Worm (Caenorhabditis elegans): ENCODE results near the gene Y73F8A.12.

Gene Y73F8A.12

DNA sequence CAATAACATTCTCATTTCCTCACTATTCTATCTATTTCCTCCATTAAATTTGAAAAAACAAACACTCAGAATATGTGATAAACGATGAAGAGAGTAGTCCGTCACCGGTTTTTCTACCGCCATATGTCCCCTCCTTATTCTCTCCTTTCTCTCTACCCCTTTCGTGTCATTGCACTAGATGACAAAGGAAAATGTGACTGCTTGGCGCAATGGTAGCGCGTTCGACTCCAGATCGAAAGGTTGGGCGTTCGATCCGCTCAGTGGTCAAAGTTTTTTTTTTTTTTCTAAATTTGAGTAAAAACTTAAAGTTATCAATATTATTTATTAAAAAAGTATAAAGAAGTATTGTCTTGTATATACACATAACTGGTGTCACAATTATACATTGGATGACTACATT lies 22.0 kb downstream of the Y73F8A.12 start (continued):
- TF ChIP-seq Y79H2A.3 (GFP tag; conservative IDR thresholded peaks at IDR 0.05) (no peak), snpc-4 (GFP tag; optimal IDR thresholded peaks at IDR 0.05) (peak; percentile 89), snpc-4 (tag; optimal IDR thresholded peaks at IDR 0.05) (peak; percentile 34 to 97 (median 92)), gei-17 (GFP tag; optimal IDR thresholded peaks at IDR 0.05) (no peak), ZK185.1 (tag; optimal IDR thresholded peaks at IDR 0.05; ENCODE audit: poor library complexity, severe bottlenecking) (peak; percentile 63), F37B4.10 (GFP tag; IDR thresholded peaks at IDR 0.05) (no peak), nfyb-1 (GFP tag; IDR thresholded peaks at IDR 0.05) (peak; percentile 71; the same call in 1 of the 2 replicates), tbp1 (GFP tag; optimal IDR thresholded peaks at IDR 0.05) (peak; percentile 98), F57A8.1 (GFP tag; optimal IDR thresholded peaks at IDR 0.05) (no peak), him-1 (tag; optimal IDR thresholded peaks at IDR 0.05) (peak; percentile 61), dpff-1 (tag; optimal IDR thresholded peaks at IDR 0.05) (no peak), lsl-1 (GFP tag; optimal IDR thresholded peaks at IDR 0.05) (no peak), lin-40 (tag; optimal IDR thresholded peaks at IDR 0.05) (no peak), somi-1 (GFP tag; optimal IDR thresholded peaks at IDR 0.05) (no peak), F23B12.7 (tag; optimal IDR thresholded peaks at IDR 0.05; ENCODE audit: insufficient read depth) (peak; percentile 78), egl-44 (GFP tag; IDR thresholded peaks at IDR 0.05) (no peak), die-1 (tag; optimal IDR thresholded peaks at IDR 0.05) (peak; percentile 74), akir-1 (GFP tag; optimal IDR thresholded peaks at IDR 0.05) (no peak), ceh-79 (tag; optimal IDR thresholded peaks at IDR 0.05) (no peak), F39B2.1 (GFP tag; IDR thresholded peaks at IDR 0.05) (no peak), snpc-1.3 (tag; optimal IDR thresholded peaks at IDR 0.05; ENCODE audit: insufficient read depth) (peak; percentile 75), ztf-25 (GFP tag; IDR thresholded peaks at IDR 0.05) (peak; percentile 76; the same call in 1 of the 2 replicates), attf-6 (GFP tag; IDR thresholded peaks at IDR 0.05) (peak; percentile 97), hrde-1 (tag; optimal IDR thresholded peaks at IDR 0.05; ENCODE audit: borderline replicate concordance) (no peak), aptf-3 (GFP tag; IDR thresholded peaks at IDR 0.05) (no peak), ztf-6 (GFP tag; IDR thresholded peaks at IDR 0.05) (no peak), cebp-2 (GFP tag; IDR thresholded peaks at IDR 0.05) (0 out of 2 replicates have a peak, but pooled peaks have one; percentile 60), nhr-120 (GFP tag; IDR thresholded peaks at IDR 0.05) (no peak), F33H1.4 (GFP tag; IDR thresholded peaks at IDR 0.05) (no peak), ceh-27 (GFP tag; optimal IDR thresholded peaks at IDR 0.05) (no peak), lsy-27 (tag; optimal IDR thresholded peaks at IDR 0.05; ENCODE audit: borderline replicate concordance, insufficient read depth) (peak; percentile 42), zim-3 (tag; optimal IDR thresholded peaks at IDR 0.05) (no peak), lin-35 (GFP tag; optimal IDR thresholded peaks at IDR 0.05) (no peak), T26A5.8 (tag; optimal IDR thresholded peaks at IDR 0.05) (no peak), Y53F4B.3 (GFP tag; IDR thresholded peaks at IDR 0.05) (0 out of 2 replicates have a peak, but pooled peaks have one; percentile 11), rpc-1 (optimal IDR thresholded peaks at IDR 0.05) (peak; percentile 75), rpc-1 (tag; optimal IDR thresholded peaks at IDR 0.05) (peak; percentile 88), Y56A3A.18 (GFP tag; IDR thresholded peaks at IDR 0.05) (no peak), bed-2 (GFP tag; IDR thresholded peaks at IDR 0.05) (no peak), B0035.1 (tag; optimal IDR thresholded peaks at IDR 0.05) (no peak)

ce11 chrIV:15283617-15284016 lies 27.9 kb downstream of the Y73F8A.12 start:
- no peak for TF ChIP-seq dpl-1 (GFP tag; optimal IDR thresholded peaks at IDR 0.05)
- no peak for TF ChIP-seq mes-4 (tag; optimal IDR thresholded peaks at IDR 0.05)
- peak; percentile 75 for TF ChIP-seq attf-6 (GFP tag; IDR thresholded peaks at IDR 0.05)
- no peak for TF ChIP-seq Y67H2A.10 (GFP tag; conservative IDR thresholded peaks at IDR 0.05)
- no peak for TF ChIP-seq repo-1 (tag; optimal IDR thresholded peaks at IDR 0.05)
- TF ChIP-seq snpc-4 (GFP tag; optimal IDR thresholded peaks at IDR 0.05) = peak; percentile 53
- TF ChIP-seq snpc-4 (tag; optimal IDR thresholded peaks at IDR 0.05) = peak in 3 of 4 experiments; percentile 56 to 77 (median 65)

All from whole organism, young adult.